Worm (Caenorhabditis elegans) whole organism, late embryonic: Measurements from ENCODE around the gene dhs-8.

Source experiments
- ama-1 ChIP-seq: fragments of 150-350 bp; optimal IDR thresholded peaks from 2 replicates; lab custom pipeline; 2014
- dmd-4 ChIP-seq: sonication (generic microtip); optimal IDR thresholded peaks from 2 replicates; lab custom pipeline; 2016; ENCODE audit warnings: borderline replicate concordance, missing genetic modification characterization, missing compliant biosample characterization
- sox-2 ChIP-seq: fragments of 200-800 bp; sonication (Bioruptor generic); IDR thresholded peaks from 2 replicates; pipeline ENCODE4 v1.3.6; 2022; ENCODE audit warnings: missing genetic modification reagents, missing genetic modification characterization, missing compliant biosample characterization
- unc-55 ChIP-seq: sonication (generic microtip); optimal IDR thresholded peaks from 2 replicates; lab custom pipeline; 2017; ENCODE audit warnings: missing biosample characterization, missing genetic modification reagents, missing genetic modification characterization

- TF ChIP-seq dmd-4 (tag; lab: Kevin White, UChicago) (no peak), ama-1 (no peak), sox-2 (GFP tag; lab: Robert Waterston, UW) (no peak), unc-55 (GFP tag; lab: Kevin White, UChicago) (no peak)
Observed at ce11 chrII:14515017-14515416, 17.2 kb downstream of the dhs-8 start, which contains the start of gene K10H10.9.
